Worm (Caenorhabditis elegans): ENCODE measurements around the gene F36H5.12.
A peak's percentile ranks its signal among the peaks of the same experiment; 100 is the strongest.

Gene F36H5.12

ce11 chrII:1730103-1730502, 12.5 kb upstream of the F36H5.12 start, which contains the start of gene ceh-81:
Gene ceh-81, plus strand, starts transcription at chrII:1730403.
- no peak for TF ChIP-seq lin-13 (GFP tag; optimal IDR thresholded peaks at IDR 0.05)
- TF ChIP-seq saeg-2 (GFP tag; IDR thresholded peaks at IDR 0.05) = no peak
- TF ChIP-seq nhr-25 (tag; optimal IDR thresholded peaks at IDR 0.05; ENCODE audit: borderline replicate concordance, insufficient read depth) = no peak
- no peak for TF ChIP-seq dpl-1 (GFP tag; optimal IDR thresholded peaks at IDR 0.05)
- TF ChIP-seq unc-39 (tag; optimal IDR thresholded peaks at IDR 0.05) = no peak
- peak in 1 of 2 experiments; percentile 23 for TF ChIP-seq unc-62 (GFP tag; optimal IDR thresholded peaks at IDR 0.05 in 1 of 2)
- TF ChIP-seq unc-62 (tag; optimal IDR thresholded peaks at IDR 0.05) = no peak
- no peak for TF ChIP-seq ztf-7 (tag; optimal IDR thresholded peaks at IDR 0.05)
- no peak for TF ChIP-seq ceh-44 (GFP tag; IDR thresholded peaks at IDR 0.05)
- TF ChIP-seq nhr-237 (tag; optimal IDR thresholded peaks at IDR 0.05) = no peak

- TF ChIP-seq spr-3 (GFP tag; optimal IDR thresholded peaks at IDR 0.05) (no peak), Y5F2A.4 (GFP tag; optimal IDR thresholded peaks at IDR 0.05) (no peak), unc-39 (tag; optimal IDR thresholded peaks at IDR 0.05) (no peak), nhr-41 (GFP tag; IDR thresholded peaks at IDR 0.05) (no peak), dpl-1 (GFP tag; optimal IDR thresholded peaks at IDR 0.05) (no peak), lin-39 (tag; optimal IDR thresholded peaks at IDR 0.05) (no peak), F37D6.2 (tag; optimal IDR thresholded peaks at IDR 0.05) (no peak), nhr-77 (tag; optimal IDR thresholded peaks at IDR 0.05) (no peak), mep-1 (tag; optimal IDR thresholded peaks at IDR 0.05) (no peak), dmd-8 (GFP tag; IDR thresholded peaks at IDR 0.05) (no peak), nhr-237 (tag; optimal IDR thresholded peaks at IDR 0.05) (no peak), Y105C5A.15 (GFP tag; IDR thresholded peaks at IDR 0.05) (no peak), R02D3.7 (tag; optimal IDR thresholded peaks at IDR 0.05) (no peak), F44E2.7 (GFP tag; IDR thresholded peaks at IDR 0.05) (no peak), madf-5 (GFP tag; IDR thresholded peaks at IDR 0.05) (no peak)
Observed at ce11 chrII:1731932-1732331, 10.7 kb upstream of the F36H5.12 start, which contains the start of gene ceh-82. Gene ceh-82, plus strand, starts transcription at chrII:1732232.

- peak in 1 of 2 experiments; percentile 96 for TF ChIP-seq unc-62 (GFP tag; optimal IDR thresholded peaks at IDR 0.05 in 1 of 2)
- no peak for TF ChIP-seq unc-62 (tag; optimal IDR thresholded peaks at IDR 0.05)
- TF ChIP-seq mep-1 (tag; optimal IDR thresholded peaks at IDR 0.05) = no peak
Observed at ce11 chrII:1735145-1735544, 7.5 kb upstream of the F36H5.12 start.

- TF ChIP-seq duxl-1 (tag; optimal IDR thresholded peaks at IDR 0.05; ENCODE audit: poor library complexity) (peak; percentile 98), nhr-28 (tag; optimal IDR thresholded peaks at IDR 0.05) (peak; percentile 13), lin-1 (GFP tag; IDR thresholded peaks at IDR 0.05) (no peak), hlh-11 (tag; optimal IDR thresholded peaks at IDR 0.05) (peak; percentile 50), unc-62 (GFP tag; optimal IDR thresholded peaks at IDR 0.05 in 1 of 2) (peak in 1 of 2 experiments; percentile 34), unc-62 (tag; optimal IDR thresholded peaks at IDR 0.05) (no peak), F26F4.8 (GFP tag; conservative IDR thresholded peaks at IDR 0.05) (no peak), vab-7 (GFP tag; IDR thresholded peaks at IDR 0.05) (no peak)
Observed at ce11 chrII:1736353-1736752, 6.3 kb upstream of the F36H5.12 start, which contains the start of gene ceh-83. Gene ceh-83, minus strand, starts transcription at chrII:1736533.

ce11 chrII:1738844-1739243, 3.8 kb upstream of the F36H5.12 start, which contains the start of the genes irld-9 and irld-33:
Gene irld-9, minus strand, starts transcription at chrII:1738944.
Gene irld-33, plus strand, starts transcription at chrII:1739052.
- TF ChIP-seq zag-1 (tag; optimal IDR thresholded peaks at IDR 0.05) (no peak), lin-39 (tag; optimal IDR thresholded peaks at IDR 0.05) (no peak), aha-1 (tag) (peak; percentile 68), F44E2.7 (GFP tag; IDR thresholded peaks at IDR 0.05) (no peak), daf-19 (GFP tag; conservative IDR thresholded peaks at IDR 0.05) (no peak)

ce11 chrII:1741248-1741647, 1.4 kb upstream of the F36H5.12 start, which contains the start of gene K07G6.1:
Gene K07G6.1, plus strand, starts transcription at chrII:1741548.
- TF ChIP-seq pha-4 (GFP tag; IDR thresholded peaks at IDR 0.05) (no peak), pha-4 (tag; optimal IDR thresholded peaks at IDR 0.05) (no peak), snpc-1.2 (GFP tag; IDR thresholded peaks at IDR 0.05) (no peak), fkh-10 (GFP tag; optimal IDR thresholded peaks at IDR 0.05) (no peak), F10B5.3 (tag; optimal IDR thresholded peaks at IDR 0.05) (no peak), ctbp-1 (GFP tag; IDR thresholded peaks at IDR 0.05) (no peak), F26F4.8 (GFP tag; conservative IDR thresholded peaks at IDR 0.05) (no peak), F37D6.2 (tag; optimal IDR thresholded peaks at IDR 0.05) (no peak), set-16 (GFP tag; IDR thresholded peaks at IDR 0.05) (no peak)

Measured in whole organism, L4 larva.